Fruit fly (Drosophila melanogaster): ENCODE results near the gene CG10195.

Gene CG10195

dm6 chr2L:19484539-19484938 lies at the start of gene CG10195, which contains the start of gene CG13084:
Gene CG10195, minus strand, starts transcription at chr2L:19484705.
Gene CG13084, plus strand, starts transcription at chr2L:19484930.
- TF ChIP-seq CTCF (optimal IDR thresholded peaks at IDR 0.05) (no peak), CG8478 (optimal IDR thresholded peaks at IDR 0.05) (no peak)

dm6 chr2L:19533247-19533646 lies 48.7 kb upstream of the CG10195 start, which contains the start of gene CG33116:
Gene CG33116, plus strand, starts transcription at chr2L:19533479.
- TF ChIP-seq CTCF (optimal IDR thresholded peaks at IDR 0.05) (no peak), CG8478 (optimal IDR thresholded peaks at IDR 0.05) (no peak)

- no peak for TF ChIP-seq CTCF (optimal IDR thresholded peaks at IDR 0.05)
- no peak for TF ChIP-seq CG8478 (optimal IDR thresholded peaks at IDR 0.05)
These were observed 45.6 kb upstream of the CG10195 start, which contains the start of gene CG10165 for dm6 chr2L:19530092-19530491. Gene CG10165, minus strand, starts transcription at chr2L:19530305.

dm6 chr2L:19528308-19528707 lies 43.8 kb upstream of the CG10195 start:
- TF ChIP-seq CG8478 (optimal IDR thresholded peaks at IDR 0.05) (no peak), CTCF (optimal IDR thresholded peaks at IDR 0.05) (no peak)

dm6 chr2L:19526844-19527243 lies 42.3 kb upstream of the CG10195 start:
- TF ChIP-seq CTCF (optimal IDR thresholded peaks at IDR 0.05) (no peak), CG8478 (optimal IDR thresholded peaks at IDR 0.05) (no peak)

- no peak for TF ChIP-seq CG8478 (optimal IDR thresholded peaks at IDR 0.05)
- no peak for TF ChIP-seq CTCF (optimal IDR thresholded peaks at IDR 0.05)
These were observed 41.8 kb upstream of the CG10195 start, which contains the start of the genes Dpm1 and CG10137 for dm6 chr2L:19526316-19526715. Gene Dpm1, minus strand, starts transcription at chr2L:19526368. Gene CG10137, plus strand, starts transcription at chr2L:19526686.

dm6 chr2L:19519611-19520010 lies 35.1 kb upstream of the CG10195 start:
- TF ChIP-seq CG8478 (optimal IDR thresholded peaks at IDR 0.05) (no peak), CTCF (optimal IDR thresholded peaks at IDR 0.05) (no peak)

- TF ChIP-seq CG8478 (optimal IDR thresholded peaks at IDR 0.05), result no peak
- no peak for TF ChIP-seq CTCF (optimal IDR thresholded peaks at IDR 0.05)
These were observed 34.2 kb upstream of the CG10195 start, which contains the start of gene CG10132 for dm6 chr2L:19518636-19519086. Gene CG10132, plus strand, starts transcription at chr2L:19518824.

dm6 chr2L:19517154-19517814 lies 32.8 kb upstream of the CG10195 start, which contains the start of gene Hasp:
Gene Hasp, minus strand, starts transcription at chr2L:19517204.
- no peak for TF ChIP-seq CTCF (optimal IDR thresholded peaks at IDR 0.05)
- TF ChIP-seq CG8478 (optimal IDR thresholded peaks at IDR 0.05), result no peak

dm6 chr2L:19516062-19516461 lies 31.6 kb upstream of the CG10195 start:
- no peak for TF ChIP-seq CG8478 (optimal IDR thresholded peaks at IDR 0.05)
- no peak for TF ChIP-seq CTCF (optimal IDR thresholded peaks at IDR 0.05)

- no peak for TF ChIP-seq CTCF (optimal IDR thresholded peaks at IDR 0.05)
- no peak for TF ChIP-seq CG8478 (optimal IDR thresholded peaks at IDR 0.05)
These were observed 27.7 kb upstream of the CG10195 start for dm6 chr2L:19512184-19512583.

dm6 chr2L:19508361-19508918 lies 23.9 kb upstream of the CG10195 start, which contains the start of gene cyst:
Gene cyst, minus strand, starts transcription at chr2L:19508764.
- TF ChIP-seq CG8478 (optimal IDR thresholded peaks at IDR 0.05) (no peak), CTCF (optimal IDR thresholded peaks at IDR 0.05) (peak in 1 of 2 experiments; percentile 27)

- TF ChIP-seq CG8478 (optimal IDR thresholded peaks at IDR 0.05), result no peak
- no peak for TF ChIP-seq CTCF (optimal IDR thresholded peaks at IDR 0.05)
These were observed 21.8 kb upstream of the CG10195 start for dm6 chr2L:19506323-19506722.

dm6 chr2L:19497983-19498382 lies 13.5 kb upstream of the CG10195 start, which contains the start of gene Top3alpha:
Gene Top3alpha, plus strand, starts transcription at chr2L:19498168.
- TF ChIP-seq CG8478 (optimal IDR thresholded peaks at IDR 0.05) (no peak), CTCF (optimal IDR thresholded peaks at IDR 0.05) (no peak)

- no peak for TF ChIP-seq CTCF (optimal IDR thresholded peaks at IDR 0.05)
- TF ChIP-seq CG8478 (optimal IDR thresholded peaks at IDR 0.05), result no peak
These were observed 8.6 kb upstream of the CG10195 start, which contains the start of the genes swm and Ctu2 for dm6 chr2L:19492934-19493686. Gene swm, plus strand, starts transcription at chr2L:19493251. Gene Ctu2, minus strand, starts transcription at chr2L:19493253.

Measured in S2 (cell line).